Worm (Caenorhabditis elegans) whole organism, mixed stage, embryonic: Measurements from ENCODE around the gene clec-78.

Experiments
- M03D4.4 ChIP-seq: sonication (generic microtip); optimal IDR thresholded peaks from 2 replicates; lab custom pipeline; 2017; ENCODE audit warnings: mild to moderate bottlenecking, missing genetic modification characterization, missing compliant biosample characterization
- bed-3 ChIP-seq: fragments of 200-800 bp; sonication (Bioruptor generic); optimal IDR thresholded peaks from 3 replicates; lab custom pipeline; 2018; ENCODE audit warnings: mild to moderate bottlenecking, missing genetic modification characterization, moderate library complexity, missing compliant biosample characterization
- ceh-39 ChIP-seq: fragments of 150-350 bp; optimal IDR thresholded peaks from 2 replicates; lab custom pipeline; 2014; ENCODE audit warnings: missing biosample characterization, missing genetic modification characterization
- ceh-83 ChIP-seq: fragments of 200-800 bp; sonication (Bioruptor generic); optimal IDR thresholded peaks from 2 replicates; lab custom pipeline; 2018; ENCODE audit warnings: mild to moderate bottlenecking, missing genetic modification characterization, missing compliant biosample characterization
- ces-1 ChIP-seq: fragments of 150-350 bp; optimal IDR thresholded peaks from 2 replicates; lab custom pipeline; 2014; ENCODE audit warnings: missing biosample characterization, missing genetic modification reagents, missing genetic modification characterization
- cnd-1 ChIP-seq: fragments of 200-800 bp; sonication (Bioruptor generic); optimal IDR thresholded peaks from 2 replicates; lab custom pipeline; 2018; ENCODE audit warnings: mild to moderate bottlenecking, missing genetic modification characterization, missing compliant biosample characterization
- drap-1 ChIP-seq: fragments of 200-800 bp; sonication (Bioruptor generic); optimal IDR thresholded peaks from 3 replicates; lab custom pipeline; 2018; ENCODE audit warnings: mild to moderate bottlenecking, missing genetic modification characterization, missing compliant biosample characterization
- elt-3 ChIP-seq: fragments of 150-350 bp; optimal IDR thresholded peaks from 2 replicates; lab custom pipeline; 2014; ENCODE audit warnings: missing biosample characterization, missing genetic modification characterization
- flh-1 ChIP-seq: fragments of 200-800 bp; sonication (Bioruptor generic); optimal IDR thresholded peaks from 2 replicates; lab custom pipeline; 2018; ENCODE audit warnings: mild to moderate bottlenecking, missing genetic modification characterization, moderate library complexity, missing compliant biosample characterization
- ham-2 ChIP-seq: fragments of 200-800 bp; sonication (Bioruptor generic); optimal IDR thresholded peaks from 2 replicates; lab custom pipeline; 2018; ENCODE audit warnings: mild to moderate bottlenecking, missing genetic modification characterization, missing compliant biosample characterization
- hlh-1 ChIP-seq: fragments of 150-350 bp; optimal IDR thresholded peaks from 2 replicates; lab custom pipeline; 2014; ENCODE audit warnings: missing biosample characterization, missing genetic modification reagents, missing genetic modification characterization
- lin-13 ChIP-seq: fragments of 150-350 bp; optimal IDR thresholded peaks from 2 replicates; lab custom pipeline; 2014; ENCODE audit warnings: missing biosample characterization, missing genetic modification characterization
- lin-32 ChIP-seq: fragments of 200-800 bp; sonication (Bioruptor generic); optimal IDR thresholded peaks from 2 replicates; lab custom pipeline; 2018; ENCODE audit warnings: mild to moderate bottlenecking, missing genetic modification characterization, missing compliant biosample characterization
- lsy-2 ChIP-seq: fragments of 150-350 bp; optimal IDR thresholded peaks from 2 replicates; lab custom pipeline; 2014; ENCODE audit warnings: missing biosample characterization, missing genetic modification characterization
- mab-5 ChIP-seq: fragments of 150-350 bp; optimal IDR thresholded peaks from 2 replicates; lab custom pipeline; 2014; ENCODE audit warnings: missing biosample characterization, missing genetic modification characterization
- mep-1 ChIP-seq: fragments of 150-350 bp; optimal IDR thresholded peaks from 2 replicates; lab custom pipeline; 2017; ENCODE audit warnings: missing biosample characterization, missing genetic modification reagents, missing genetic modification characterization, inconsistent platforms
- mls-2 ChIP-seq: sonication (generic microtip); optimal IDR thresholded peaks from 2 replicates; lab custom pipeline; 2016; ENCODE audit warnings: mild to moderate bottlenecking, missing genetic modification characterization, moderate library complexity, missing compliant biosample characterization
- nhr-12 ChIP-seq: fragments of 150-350 bp; optimal IDR thresholded peaks from 2 replicates; lab custom pipeline; 2014; ENCODE audit warnings: missing biosample characterization, missing genetic modification characterization
- nhr-2 ChIP-seq: fragments of 150-350 bp; optimal IDR thresholded peaks from 2 replicates; lab custom pipeline; 2014; ENCODE audit warnings: missing biosample characterization, missing genetic modification characterization
- nhr-237 ChIP-seq: fragments of 150-350 bp; optimal IDR thresholded peaks from 2 replicates; lab custom pipeline; 2014; ENCODE audit warnings: missing biosample characterization, missing genetic modification characterization
- nhr-76 ChIP-seq: sonication (generic microtip); optimal IDR thresholded peaks from 2 replicates; lab custom pipeline; 2017; ENCODE audit warnings: missing biosample characterization, missing genetic modification characterization
- pha-4 ChIP-seq: fragments of 150-350 bp; optimal IDR thresholded peaks from 2 replicates; lab custom pipeline; 2018; ENCODE audit warnings: missing biosample characterization, missing genetic modification reagents, missing genetic modification characterization
- sem-2 ChIP-seq: fragments of 200-800 bp; sonication (Bioruptor generic); optimal IDR thresholded peaks from 2 replicates; lab custom pipeline; 2018; ENCODE audit warnings: mild to moderate bottlenecking, missing genetic modification characterization, missing compliant biosample characterization
- snpc-4 ChIP-seq: fragments of 150-350 bp; optimal IDR thresholded peaks from 2 replicates; lab custom pipeline; 2014; ENCODE audit warnings: missing biosample characterization, missing genetic modification characterization
- sptf-1 ChIP-seq: sonication (generic microtip); optimal IDR thresholded peaks from 2 replicates; lab custom pipeline; 2017; ENCODE audit warnings: mild to moderate bottlenecking, missing genetic modification characterization, moderate library complexity, missing compliant biosample characterization
- tbx-8 ChIP-seq: fragments of 200-800 bp; sonication (Bioruptor generic); optimal IDR thresholded peaks from 2 replicates; lab custom pipeline; 2018; ENCODE audit warnings: mild to moderate bottlenecking, missing genetic modification characterization, moderate library complexity, missing compliant biosample characterization
- unc-120 ChIP-seq: sonication (generic microtip); optimal IDR thresholded peaks from 2 replicates; lab custom pipeline; 2017; ENCODE audit warnings: missing genetic modification characterization, missing compliant biosample characterization; ENCODE audit not compliant: poor library complexity, severe bottlenecking
- unc-62 ChIP-seq: fragments of 150-350 bp; optimal IDR thresholded peaks from 2 replicates; lab custom pipeline; 2014; ENCODE audit warnings: missing biosample characterization, missing genetic modification reagents, missing genetic modification characterization
- zip-8 ChIP-seq: fragments of 150-350 bp; optimal IDR thresholded peaks from 2 replicates; lab custom pipeline; 2014; ENCODE audit warnings: missing biosample characterization, missing genetic modification characterization
- ztf-11 ChIP-seq: fragments of 150-350 bp; optimal IDR thresholded peaks from 2 replicates; lab custom pipeline; 2014; ENCODE audit warnings: missing biosample characterization, missing genetic modification characterization

clec-78 gene

ce11 chrIV:3994318-3994717 lies 5.4 kb downstream of the clec-78 start, which contains the start of gene F47C12.13:
Gene F47C12.13, minus strand, starts transcription at chrIV:3994418.
- TF ChIP-seq drap-1 (GFP tag; lab: Kevin White, UChicago) (no peak), ceh-39 (tag; lab: Kevin White, UChicago) (no peak), nhr-76 (tag; lab: Kevin White, UChicago) (no peak), pha-4 (tag; lab: Kevin White, UChicago) (no peak), snpc-4 (tag; lab: Kevin White, UChicago) (no peak), nhr-237 (tag; lab: Kevin White, UChicago) (no peak)

- TF ChIP-seq unc-120 (tag; lab: Kevin White, UChicago) (no peak), cnd-1 (no peak), mab-5 (tag; lab: Kevin White, UChicago) (no peak), mls-2 (tag; lab: Kevin White, UChicago) (no peak), tbx-8 (GFP tag; lab: Kevin White, UChicago) (no peak), mep-1 (no peak), nhr-237 (tag; lab: Kevin White, UChicago) (no peak), snpc-4 (tag; lab: Kevin White, UChicago) (no peak), nhr-76 (tag; lab: Kevin White, UChicago) (no peak), unc-62 (no peak), ham-2 (GFP tag; lab: Kevin White, UChicago) (no peak), ztf-11 (tag; lab: Kevin White, UChicago) (no peak), ceh-83 (GFP tag; lab: Kevin White, UChicago) (no peak)
Observed at ce11 chrIV:3995384-3995783, 6.5 kb downstream of the clec-78 start, which contains the start of gene F47C12.7. Gene F47C12.7, minus strand, starts transcription at chrIV:3995484.

ce11 chrIV:3998517-3998916 lies 9.6 kb downstream of the clec-78 start, which contains the start of gene F47C12.8:
Gene F47C12.8, minus strand, starts transcription at chrIV:3998617.
- TF ChIP-seq hlh-1 (tag; lab: Kevin White, UChicago) (no peak), lin-32 (no peak)

ce11 chrIV:3999662-4000061 lies 10.8 kb downstream of the clec-78 start:
- TF ChIP-seq bed-3 (no peak), ztf-11 (tag; lab: Kevin White, UChicago) (no peak), flh-1 (GFP tag; lab: Kevin White, UChicago) (no peak), lsy-2 (no peak), zip-8 (tag; lab: Kevin White, UChicago) (no peak), nhr-12 (tag; lab: Kevin White, UChicago) (no peak), drap-1 (GFP tag; lab: Kevin White, UChicago) (no peak), unc-120 (tag; lab: Kevin White, UChicago) (no peak), ham-2 (GFP tag; lab: Kevin White, UChicago) (no peak), mab-5 (tag; lab: Kevin White, UChicago) (no peak), hlh-1 (tag; lab: Kevin White, UChicago) (no peak)

- TF ChIP-seq elt-3 (tag; lab: Kevin White, UChicago) (no peak), nhr-76 (tag; lab: Kevin White, UChicago) (no peak), unc-62 (no peak), ceh-83 (GFP tag; lab: Kevin White, UChicago) (no peak), tbx-8 (GFP tag; lab: Kevin White, UChicago) (no peak), nhr-12 (tag; lab: Kevin White, UChicago) (no peak), nhr-2 (tag; lab: Kevin White, UChicago) (no peak), ces-1 (GFP tag; lab: Kevin White, UChicago) (no peak), sem-2 (GFP tag; lab: Kevin White, UChicago) (no peak), bed-3 (no peak), flh-1 (GFP tag; lab: Kevin White, UChicago) (no peak), lin-32 (no peak), lin-13 (tag; lab: Kevin White, UChicago) (no peak), ham-2 (GFP tag; lab: Kevin White, UChicago) (no peak), sptf-1 (tag; lab: Kevin White, UChicago) (no peak), M03D4.4 (tag; lab: Kevin White, UChicago) (no peak), cnd-1 (no peak)
Observed at ce11 chrIV:4004221-4004620, 15.3 kb downstream of the clec-78 start.
